Worm (Caenorhabditis elegans) whole organism, L2 larva: ENCODE measurements around the gene str-8.
"Not testable (repeated sequence)": the region's sequence is repeated elsewhere in the genome, so short reads cannot be mapped to it uniquely, and the experiment has no call there.

Source experiments
- C34F6.9 ChIP-seq: fragments of 150-350 bp; optimal IDR thresholded peaks from 2 replicates; lab custom pipeline; 2014; ENCODE audit warnings: missing biosample characterization, missing genetic modification characterization
- F13H6.1 ChIP-seq: sonication (generic microtip); optimal IDR thresholded peaks from 2 replicates; lab custom pipeline; 2016; ENCODE audit warnings: missing genetic modification characterization, missing compliant biosample characterization
- R02D3.7 ChIP-seq: fragments of 150-350 bp; optimal IDR thresholded peaks from 2 replicates; lab custom pipeline; 2014; ENCODE audit warnings: missing biosample characterization, missing genetic modification characterization
- Y55F3AM.14 ChIP-seq: fragments of 200-800 bp; sonication (Bioruptor generic); optimal IDR thresholded peaks from 2 replicates; lab custom pipeline; 2018; ENCODE audit warnings: mild to moderate bottlenecking, missing genetic modification characterization, missing compliant biosample characterization
- ZK546.5 ChIP-seq: sonication (generic microtip); optimal IDR thresholded peaks from 2 replicates; lab custom pipeline; 2017; ENCODE audit warnings: missing biosample characterization, missing genetic modification characterization
- alr-1 ChIP-seq: fragments of 150-350 bp; optimal IDR thresholded peaks from 2 replicates; lab custom pipeline; 2014; ENCODE audit warnings: missing biosample characterization, missing genetic modification characterization
- aly-2 ChIP-seq: fragments of 150-350 bp; optimal IDR thresholded peaks from 2 replicates; lab custom pipeline; 2014; ENCODE audit warnings: missing biosample characterization, missing genetic modification characterization
- ama-1 ChIP-seq: fragments of 150-350 bp; optimal IDR thresholded peaks from 2 replicates; lab custom pipeline; 2018; ENCODE audit warnings: inconsistent platforms
- ceh-16 ChIP-seq: fragments of 150-350 bp; optimal IDR thresholded peaks from 2 replicates; lab custom pipeline; 2014; ENCODE audit warnings: missing biosample characterization, missing genetic modification characterization
- ceh-82 ChIP-seq: fragments of 150-350 bp; optimal IDR thresholded peaks from 2 replicates; lab custom pipeline; 2014; ENCODE audit warnings: missing biosample characterization, missing genetic modification characterization
- crh-2 ChIP-seq: sonication (generic microtip); optimal IDR thresholded peaks from 2 replicates; lab custom pipeline; 2017; ENCODE audit warnings: missing biosample characterization, missing genetic modification characterization
- dmd-4 ChIP-seq: sonication (generic microtip); optimal IDR thresholded peaks from 2 replicates; lab custom pipeline; 2017; ENCODE audit warnings: missing biosample characterization, missing genetic modification characterization
- egl-27 ChIP-seq: sonication (generic microtip); optimal IDR thresholded peaks from 3 replicates; lab custom pipeline; 2017; ENCODE audit warnings: missing biosample characterization, missing genetic modification reagents, missing genetic modification characterization
- elt-3 ChIP-seq: sonication (generic microtip); optimal IDR thresholded peaks from 2 replicates; lab custom pipeline; 2017; ENCODE audit warnings: missing biosample characterization, missing genetic modification characterization
- fos-1 ChIP-seq: fragments of 150-350 bp; optimal IDR thresholded peaks from 2 replicates; lab custom pipeline; 2014; ENCODE audit warnings: missing biosample characterization, missing genetic modification characterization
- lin-39 ChIP-seq: fragments of 150-350 bp; optimal IDR thresholded peaks from 2 replicates; lab custom pipeline; 2014; ENCODE audit warnings: missing biosample characterization, missing genetic modification reagents, missing genetic modification characterization
- lsy-2 ChIP-seq, 2 experiments: fragments of 150-350 bp in 1 of 2; sonication (generic microtip) in 1 of 2; optimal IDR thresholded peaks; 2 replicates each; lab custom pipeline; 2014 to 2017; ENCODE audit warnings: missing biosample characterization in 2 of 2, missing genetic modification characterization in 2 of 2
- mab-5 ChIP-seq: fragments of 150-350 bp; optimal IDR thresholded peaks from 2 replicates; lab custom pipeline; 2014; ENCODE audit warnings: missing biosample characterization, missing genetic modification characterization
- mbf-1 ChIP-seq: sonication (generic microtip); optimal IDR thresholded peaks from 2 replicates; lab custom pipeline; 2017; ENCODE audit warnings: missing biosample characterization, missing genetic modification characterization
- mdl-1 ChIP-seq, 2 experiments: fragments of 150-350 bp in 1 of 2; sonication (generic microtip) in 1 of 2; optimal IDR thresholded peaks; 2 replicates each; lab custom pipeline; 2017; ENCODE audit warnings: missing biosample characterization in 2 of 2, missing genetic modification characterization in 2 of 2
- nhr-10 ChIP-seq: sonication (generic microtip); optimal IDR thresholded peaks from 2 replicates; lab custom pipeline; 2017; ENCODE audit warnings: missing biosample characterization, missing genetic modification characterization
- nhr-11 ChIP-seq: fragments of 150-350 bp; optimal IDR thresholded peaks from 2 replicates; lab custom pipeline; 2014; ENCODE audit warnings: missing biosample characterization, missing genetic modification characterization
- nhr-12 ChIP-seq: fragments of 150-350 bp; optimal IDR thresholded peaks from 2 replicates; lab custom pipeline; 2014; ENCODE audit warnings: missing biosample characterization, missing genetic modification characterization
- nhr-129 ChIP-seq: fragments of 150-350 bp; optimal IDR thresholded peaks from 2 replicates; lab custom pipeline; 2014; ENCODE audit warnings: missing biosample characterization, missing genetic modification characterization
- nhr-21 ChIP-seq: fragments of 150-350 bp; optimal IDR thresholded peaks from 2 replicates; lab custom pipeline; 2014; ENCODE audit warnings: missing biosample characterization, missing genetic modification characterization
- nhr-25 ChIP-seq: fragments of 150-350 bp; sonication (generic microtip); optimal IDR thresholded peaks from 3 replicates; lab custom pipeline; 2014; ENCODE audit warnings: missing biosample characterization, missing genetic modification characterization
- nhr-6 ChIP-seq: fragments of 150-350 bp; optimal IDR thresholded peaks from 2 replicates; lab custom pipeline; 2014; ENCODE audit warnings: missing biosample characterization, missing genetic modification characterization
- nhr-77 ChIP-seq: fragments of 150-350 bp; optimal IDR thresholded peaks from 2 replicates; lab custom pipeline; 2014; ENCODE audit warnings: missing biosample characterization, missing genetic modification characterization
- peb-1 ChIP-seq: fragments of 150-350 bp; optimal IDR thresholded peaks from 2 replicates; lab custom pipeline; 2014; ENCODE audit warnings: missing biosample characterization, missing genetic modification characterization
- sem-4 ChIP-seq: fragments of 150-350 bp; optimal IDR thresholded peaks from 2 replicates; lab custom pipeline; 2014; ENCODE audit warnings: missing biosample characterization, missing genetic modification reagents, missing genetic modification characterization
- skn-1 ChIP-seq: sonication (generic microtip); optimal IDR thresholded peaks from 2 replicates; lab custom pipeline; 2017; ENCODE audit warnings: missing biosample characterization, missing genetic modification characterization
- sma-3 ChIP-seq: sonication (generic microtip); optimal IDR thresholded peaks from 2 replicates; lab custom pipeline; 2016; ENCODE audit warnings: missing genetic modification reagents, missing genetic modification characterization, missing compliant biosample characterization
- sma-9 ChIP-seq, 2 experiments: fragments of 150-350 bp in 1 of 2; sonication (generic microtip) in 1 of 2; optimal IDR thresholded peaks; 2 replicates each; lab custom pipeline; 2014 to 2016; ENCODE audit warnings: missing genetic modification characterization in 2 of 2, mild to moderate bottlenecking in 1 of 2, missing biosample characterization in 1 of 2, missing compliant biosample characterization in 1 of 2, missing genetic modification reagents in 1 of 2, moderate library complexity in 1 of 2
- snpc-4 ChIP-seq: fragments of 150-350 bp; optimal IDR thresholded peaks from 2 replicates; lab custom pipeline; 2014; ENCODE audit warnings: missing biosample characterization, missing genetic modification characterization
- unc-39 ChIP-seq: fragments of 150-350 bp; optimal IDR thresholded peaks from 2 replicates; lab custom pipeline; 2014; ENCODE audit warnings: missing biosample characterization, missing genetic modification characterization
- unc-55 ChIP-seq: fragments of 150-350 bp; sonication (generic microtip); optimal IDR thresholded peaks from 3 replicates; lab custom pipeline; 2014; ENCODE audit warnings: missing biosample characterization, missing genetic modification reagents, missing genetic modification characterization
- unc-62 ChIP-seq: fragments of 150-350 bp; optimal IDR thresholded peaks from 2 replicates; lab custom pipeline; 2014; ENCODE audit warnings: missing biosample characterization, missing genetic modification reagents, missing genetic modification characterization
- zag-1 ChIP-seq: fragments of 150-350 bp; optimal IDR thresholded peaks from 2 replicates; lab custom pipeline; 2014; ENCODE audit warnings: missing biosample characterization, missing genetic modification characterization
- ztf-1 ChIP-seq: fragments of 200-800 bp; sonication (Bioruptor generic); conservative IDR thresholded peaks from 2 replicates; pipeline ENCODE4 v1.3.6; 2022; ENCODE audit warnings: missing genetic modification characterization, missing compliant biosample characterization
- ztf-11 ChIP-seq: sonication (generic microtip); optimal IDR thresholded peaks from 2 replicates; lab custom pipeline; 2017; ENCODE audit warnings: missing biosample characterization, missing genetic modification characterization

str-8 gene

ce11 chrV:15754731-15755130, at the start of gene str-8:
TSS of gene str-8 (plus strand) at chrV:15755031.
- TF ChIP-seq ceh-16, nhr-6, ZK546.5 (tag; lab: Kevin White, UChicago): not testable (repeated sequence)

ce11 chrV:15707982-15708381, 46.8 kb upstream of the str-8 start:
- peak; percentile 6 for TF ChIP-seq nhr-129
- TF ChIP-seq C34F6.9 (tag; lab: Kevin White, UChicago) = no peak
- TF ChIP-seq ceh-82 (tag; lab: Kevin White, UChicago) = no peak
- TF ChIP-seq ZK546.5 (tag; lab: Kevin White, UChicago) = no peak
- TF ChIP-seq sma-3 (GFP tag; lab: Kevin White, UChicago) = peak; percentile 46
- TF ChIP-seq unc-55 (GFP tag; lab: Kevin White, UChicago) = no peak
- no peak for TF ChIP-seq alr-1
- TF ChIP-seq nhr-21 = peak; percentile 13
- no peak for TF ChIP-seq ztf-1 (GFP tag; lab: Robert Waterston, UW)
- peak; percentile 67 for TF ChIP-seq nhr-25 (tag; lab: Kevin White, UChicago)
- TF ChIP-seq R02D3.7 = no peak
- TF ChIP-seq crh-2 (tag; lab: Kevin White, UChicago) = peak; percentile 36
- TF ChIP-seq nhr-77 (tag; lab: Kevin White, UChicago) = no peak
- no peak for TF ChIP-seq fos-1 (tag; lab: Kevin White, UChicago)
- no peak for TF ChIP-seq ztf-11
- peak; percentile 20 for TF ChIP-seq egl-27 (tag; lab: Kevin White, UChicago)
- TF ChIP-seq sma-9 (GFP tag; optimal IDR thresholded peaks at IDR 0.05; lab: Kevin White, UChicago) = peak; percentile 85
- TF ChIP-seq sma-9 (tag; optimal IDR thresholded peaks at IDR 0.05; lab: Kevin White, UChicago) = no peak

ce11 chrV:15710401-15710800, 44.4 kb upstream of the str-8 start, which contains the start of gene Y6E2A.1:
TSS of gene Y6E2A.1 (minus strand) at chrV:15710501.
- no peak for TF ChIP-seq snpc-4 (tag; lab: Kevin White, UChicago)
- TF ChIP-seq, all 48 proteins: peak for 0

ce11 chrV:15711898-15712297, 42.9 kb upstream of the str-8 start, which contains the start of gene str-101:
TSS of gene str-101 (minus strand) at chrV:15711998.
- TF ChIP-seq elt-3 (no peak), dmd-4 (no peak), mbf-1 (tag; lab: Kevin White, UChicago) (no peak), unc-39 (no peak), sma-9 (GFP tag; optimal IDR thresholded peaks at IDR 0.05; lab: Kevin White, UChicago) (no peak), sma-9 (tag; optimal IDR thresholded peaks at IDR 0.05; lab: Kevin White, UChicago) (no peak), skn-1 (tag; lab: Kevin White, UChicago) (no peak), nhr-129 (no peak), ama-1 (lab: Kevin White, UChicago) (no peak), zag-1 (tag; lab: Kevin White, UChicago) (no peak), unc-55 (GFP tag; lab: Kevin White, UChicago) (no peak), lsy-2 (tag; optimal IDR thresholded peaks at IDR 0.05; lab: Kevin White, UChicago) (no peak), ceh-82 (tag; lab: Kevin White, UChicago) (no peak), R02D3.7 (no peak), lin-39 (tag; lab: Kevin White, UChicago) (no peak), mdl-1 (tag; optimal IDR thresholded peaks at IDR 0.05; lab: Kevin White, UChicago) (no peak), C34F6.9 (tag; lab: Kevin White, UChicago) (no peak), nhr-11 (tag; lab: Kevin White, UChicago) (no peak), nhr-25 (tag; lab: Kevin White, UChicago) (no peak), mab-5 (no peak), peb-1 (tag; lab: Kevin White, UChicago) (no peak)

ce11 chrV:15712385-15712784, 42.4 kb upstream of the str-8 start:
- TF ChIP-seq egl-27 (tag; lab: Kevin White, UChicago) (no peak), sem-4 (tag; lab: Kevin White, UChicago) (no peak), peb-1 (tag; lab: Kevin White, UChicago) (no peak), Y55F3AM.14 (GFP tag; lab: Kevin White, UChicago) (no peak), unc-55 (GFP tag; lab: Kevin White, UChicago) (no peak), nhr-129 (no peak), nhr-12 (tag; lab: Kevin White, UChicago) (no peak), mdl-1 (tag; optimal IDR thresholded peaks at IDR 0.05; lab: Kevin White, UChicago) (no peak), unc-62 (GFP tag; lab: Kevin White, UChicago) (no peak), unc-39 (no peak), nhr-10 (tag; lab: Kevin White, UChicago) (no peak), crh-2 (tag; lab: Kevin White, UChicago) (no peak), dmd-4 (no peak), aly-2 (tag; lab: Kevin White, UChicago) (no peak), F13H6.1 (no peak)
